Fruit fly (Drosophila melanogaster): ENCODE results near the gene Gr8a.

Gene Gr8a

DNA sequence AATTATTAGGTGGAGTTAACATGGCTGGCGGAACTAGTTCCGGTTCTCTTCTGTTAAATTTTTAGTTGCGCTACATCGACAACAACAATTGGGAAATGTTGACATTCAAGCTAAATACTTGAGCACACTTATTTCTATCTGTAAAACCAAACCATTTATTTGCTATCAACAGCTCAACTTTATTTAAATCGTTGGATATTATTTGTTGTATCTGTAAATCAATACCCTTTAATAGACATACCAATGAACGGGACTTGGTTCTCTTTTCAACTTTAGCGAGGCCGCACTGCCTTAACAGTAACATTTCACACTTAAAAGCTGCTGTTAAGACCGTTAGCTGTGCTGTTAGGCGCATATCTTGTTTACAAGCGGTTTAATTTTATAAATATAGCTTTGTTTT is 33.3 kb upstream of the Gr8a start, which contains the start of gene CG12106 (continued):
- TF ChIP-seq nom (GFP tag; optimal IDR thresholded peaks at IDR 0.05) (peak; percentile 13), fd102C (GFP tag; optimal IDR thresholded peaks at IDR 0.05) (no peak), wek (GFP tag; optimal IDR thresholded peaks at IDR 0.05) (no peak), CHES-1-like (GFP tag; optimal IDR thresholded peaks at IDR 0.05) (peak; percentile 15), H2.0 (GFP tag; IDR thresholded peaks at IDR 0.05) (no peak; the same call in 1 of the 2 replicates), Six4 (GFP tag; optimal IDR thresholded peaks at IDR 0.05) (no peak), Gug (GFP tag; IDR thresholded peaks at IDR 0.05) (peak; percentile 35; the same call in 1 of the 4 replicates), Oli (tag; optimal IDR thresholded peaks at IDR 0.05) (peak; percentile 25), seq (GFP tag; IDR thresholded peaks at IDR 0.05) (0 out of 2 replicates have a peak, but pooled peaks have one; percentile 31), CG34422 (GFP tag; IDR thresholded peaks at IDR 0.05) (no peak), Atf6 (GFP tag; IDR thresholded peaks at IDR 0.05) (0 out of 2 replicates have a peak, but pooled peaks have one; percentile 29), CG10431 (GFP tag; optimal IDR thresholded peaks at IDR 0.05) (no peak), ham (GFP tag; IDR thresholded peaks at IDR 0.05) (no peak), zfh2 (GFP tag; optimal IDR thresholded peaks at IDR 0.05) (peak; percentile 56), CG3065 (GFP tag; optimal IDR thresholded peaks at IDR 0.05) (no peak), CG15514 (GFP tag; optimal IDR thresholded peaks at IDR 0.05) (peak; percentile 98), slp2 (GFP tag; optimal IDR thresholded peaks at IDR 0.05) (no peak), CG31388 (GFP tag; optimal IDR thresholded peaks at IDR 0.05) (no peak), CG3838 (GFP tag; optimal IDR thresholded peaks at IDR 0.05) (no peak), inv (GFP tag; IDR thresholded peaks at IDR 0.05; ENCODE audit: partially characterized antibody) (no peak), CG7963 (GFP tag; IDR thresholded peaks at IDR 0.05; ENCODE audit: partially characterized antibody) (no peak), wor (GFP tag; IDR thresholded peaks at IDR 0.05) (no peak), CG17802 (tag; optimal IDR thresholded peaks at IDR 0.05) (no peak), pita (GFP tag; optimal IDR thresholded peaks at IDR 0.05) (no peak), CG10209 (GFP tag; optimal IDR thresholded peaks at IDR 0.05) (peak; percentile 12), Atf3 (GFP tag; optimal IDR thresholded peaks at IDR 0.05) (no peak), CG18599 (GFP tag; optimal IDR thresholded peaks at IDR 0.05) (peak; percentile 62), CG13287 (GFP tag; IDR thresholded peaks at IDR 0.05; ENCODE audit: partially characterized antibody) (no peak), Sox100B (GFP tag; optimal IDR thresholded peaks at IDR 0.05) (peak; percentile 8), MESR4 (GFP tag; optimal IDR thresholded peaks at IDR 0.05) (no peak), bab2 (GFP tag; optimal IDR thresholded peaks at IDR 0.05) (peak; percentile 25), CG14710 (tag; optimal IDR thresholded peaks at IDR 0.05) (peak; percentile 30), sqz (GFP tag; optimal IDR thresholded peaks at IDR 0.05) (no peak), esg (GFP tag; conservative IDR thresholded peaks at IDR 0.05) (peak; percentile 57; the same call in 1 of the 2 replicates), sug (tag; optimal IDR thresholded peaks at IDR 0.05) (peak; percentile 56), CG33557 (GFP tag; optimal IDR thresholded peaks at IDR 0.05) (peak; percentile 31), Doc2 (GFP tag; IDR thresholded peaks at IDR 0.05) (no peak), Ets65A (GFP tag) (peak; percentile 37), slou (GFP tag; optimal IDR thresholded peaks at IDR 0.05) (no peak), Mad (GFP tag; optimal IDR thresholded peaks at IDR 0.05) (no peak), Myb (GFP tag; optimal IDR thresholded peaks at IDR 0.05) (peak; percentile 44), CG6765 (GFP tag; optimal IDR thresholded peaks at IDR 0.05) (no peak), Rfx (GFP tag; IDR thresholded peaks at IDR 0.05) (peak; percentile 69), onecut (GFP tag; IDR thresholded peaks at IDR 0.05) (peak; percentile 32; the same call in 1 of the 2 replicates), ems (GFP tag; optimal IDR thresholded peaks at IDR 0.05) (peak; percentile 8), CG30431 (GFP tag; optimal IDR thresholded peaks at IDR 0.05) (no peak), CG4854 (GFP tag; optimal IDR thresholded peaks at IDR 0.05) (peak; percentile 8), CG6854 (GFP tag; optimal IDR thresholded peaks at IDR 0.05) (no peak), CG5245 (GFP tag; optimal IDR thresholded peaks at IDR 0.05) (no peak), dimm (GFP tag; IDR thresholded peaks at IDR 0.05) (no peak), CG11093 (GFP tag; IDR thresholded peaks at IDR 0.05) (no peak)

All from whole organism, embryonic.